Worm (Caenorhabditis elegans): ENCODE data around the gene hip-1.

hip-1 gene

ce11 chrIII:13660123-13660522 is 37.8 kb upstream of the hip-1 start:
- TF ChIP-seq nhr-11 (tag; optimal IDR thresholded peaks at IDR 0.05), result no peak

ce11 chrIII:13659028-13659427 is 36.7 kb upstream of the hip-1 start:
- TF ChIP-seq ceh-82 (tag; optimal IDR thresholded peaks at IDR 0.05) (no peak), elt-1 (tag; optimal IDR thresholded peaks at IDR 0.05) (peak; percentile 4), ceh-16 (tag; optimal IDR thresholded peaks at IDR 0.05) (peak; percentile 27)

- TF ChIP-seq nhr-10 (tag; optimal IDR thresholded peaks at IDR 0.05), result no peak
- peak; percentile 76 for TF ChIP-seq fos-1 (tag; optimal IDR thresholded peaks at IDR 0.05)
- no peak for TF ChIP-seq Y55F3AM.14 (GFP tag; optimal IDR thresholded peaks at IDR 0.05)
- no peak for TF ChIP-seq ztf-4 (tag; optimal IDR thresholded peaks at IDR 0.05)
- TF ChIP-seq nhr-129 (tag; optimal IDR thresholded peaks at IDR 0.05), result peak; percentile 24
- TF ChIP-seq crh-2 (tag; optimal IDR thresholded peaks at IDR 0.05), result no peak
- TF ChIP-seq nhr-21 (tag; optimal IDR thresholded peaks at IDR 0.05), result no peak
- no peak for TF ChIP-seq sem-4 (tag; optimal IDR thresholded peaks at IDR 0.05)
- TF ChIP-seq nhr-237 (tag; optimal IDR thresholded peaks at IDR 0.05), result no peak
These were observed 35.7 kb upstream of the hip-1 start for ce11 chrIII:13657975-13658374.

- TF ChIP-seq nhr-21 (tag; optimal IDR thresholded peaks at IDR 0.05) (no peak), ceh-16 (tag; optimal IDR thresholded peaks at IDR 0.05) (no peak), lin-11 (tag; optimal IDR thresholded peaks at IDR 0.05) (no peak), nhr-11 (tag; optimal IDR thresholded peaks at IDR 0.05) (no peak), Y55F3AM.14 (GFP tag; optimal IDR thresholded peaks at IDR 0.05) (no peak), elt-1 (tag; optimal IDR thresholded peaks at IDR 0.05) (no peak), fos-1 (tag; optimal IDR thresholded peaks at IDR 0.05) (no peak), mbf-1 (tag; optimal IDR thresholded peaks at IDR 0.05) (no peak), sma-9 (GFP tag; optimal IDR thresholded peaks at IDR 0.05) (no peak), sma-9 (tag; optimal IDR thresholded peaks at IDR 0.05) (no peak), unc-55 (GFP tag; optimal IDR thresholded peaks at IDR 0.05) (no peak), peb-1 (tag; optimal IDR thresholded peaks at IDR 0.05) (no peak), mab-5 (tag; optimal IDR thresholded peaks at IDR 0.05) (no peak), blmp-1 (tag; optimal IDR thresholded peaks at IDR 0.05; ENCODE audit: insufficient read depth) (no peak), nhr-129 (tag; optimal IDR thresholded peaks at IDR 0.05) (no peak), dmd-4 (tag; optimal IDR thresholded peaks at IDR 0.05) (no peak)
These were observed 34.4 kb upstream of the hip-1 start for ce11 chrIII:13656680-13657079.

- no peak for TF ChIP-seq elt-3 (tag; optimal IDR thresholded peaks at IDR 0.05)
- TF ChIP-seq Y55F3AM.14 (GFP tag; optimal IDR thresholded peaks at IDR 0.05), result no peak
- TF ChIP-seq nhr-10 (tag; optimal IDR thresholded peaks at IDR 0.05), result no peak
- no peak for TF ChIP-seq ZK546.5 (tag; optimal IDR thresholded peaks at IDR 0.05)
- no peak for TF ChIP-seq ceh-16 (tag; optimal IDR thresholded peaks at IDR 0.05)
- no peak for TF ChIP-seq unc-55 (GFP tag; optimal IDR thresholded peaks at IDR 0.05)
- TF ChIP-seq blmp-1 (tag; optimal IDR thresholded peaks at IDR 0.05; ENCODE audit: insufficient read depth), result no peak
- TF ChIP-seq ztf-11 (tag; optimal IDR thresholded peaks at IDR 0.05), result no peak
- TF ChIP-seq lin-13 (GFP tag; optimal IDR thresholded peaks at IDR 0.05), result no peak
- TF ChIP-seq nhr-237 (tag; optimal IDR thresholded peaks at IDR 0.05), result no peak
- no peak for TF ChIP-seq mbf-1 (tag; optimal IDR thresholded peaks at IDR 0.05)
- no peak for TF ChIP-seq C34F6.9 (tag; optimal IDR thresholded peaks at IDR 0.05)
- no peak for TF ChIP-seq nhr-23 (tag; optimal IDR thresholded peaks at IDR 0.05)
- TF ChIP-seq snpc-4 (tag; optimal IDR thresholded peaks at IDR 0.05), result no peak
- TF ChIP-seq R02D3.7 (tag; optimal IDR thresholded peaks at IDR 0.05), result no peak
- TF ChIP-seq lin-39 (tag; optimal IDR thresholded peaks at IDR 0.05), result no peak
- TF ChIP-seq nhr-129 (tag; optimal IDR thresholded peaks at IDR 0.05), result no peak
- no peak for TF ChIP-seq ztf-4 (tag; optimal IDR thresholded peaks at IDR 0.05)
- no peak for TF ChIP-seq sem-4 (tag; optimal IDR thresholded peaks at IDR 0.05)
These were observed 32.7 kb upstream of the hip-1 start for ce11 chrIII:13654950-13655349.

- TF ChIP-seq nhr-12 (tag; optimal IDR thresholded peaks at IDR 0.05) (no peak), C34F6.9 (tag; optimal IDR thresholded peaks at IDR 0.05) (no peak), fos-1 (tag; optimal IDR thresholded peaks at IDR 0.05) (no peak), sma-9 (GFP tag; optimal IDR thresholded peaks at IDR 0.05) (no peak), sma-9 (tag; optimal IDR thresholded peaks at IDR 0.05) (no peak), nhr-23 (tag; optimal IDR thresholded peaks at IDR 0.05) (no peak), dmd-4 (tag; optimal IDR thresholded peaks at IDR 0.05) (no peak), nhr-129 (tag; optimal IDR thresholded peaks at IDR 0.05) (no peak), crh-2 (tag; optimal IDR thresholded peaks at IDR 0.05) (no peak), gmeb-1 (tag; optimal IDR thresholded peaks at IDR 0.05) (no peak), nhr-21 (tag; optimal IDR thresholded peaks at IDR 0.05) (no peak), zag-1 (tag; optimal IDR thresholded peaks at IDR 0.05) (no peak), elt-1 (tag; optimal IDR thresholded peaks at IDR 0.05) (no peak)
These were observed 30.4 kb upstream of the hip-1 start for ce11 chrIII:13652708-13653107.
